Fruit fly (Drosophila melanogaster): ENCODE measurements around the gene alpha4GT1.

dm6 chr2L:3037153-3037579 is 14.2 kb upstream of the alpha4GT1 start, which contains the start of the genes CG17260 and SerRS:
- TF ChIP-seq crol (GFP tag; IDR thresholded peaks at IDR 0.05) (no peak; the same call in 1 of the 2 replicates), Hr39 (optimal IDR thresholded peaks at IDR 0.05) (no peak), Stat92E (GFP tag; optimal IDR thresholded peaks at IDR 0.05) (peak in 1 of 3 experiments; percentile 37)

Data from whole organism, embryonic.